Worm (Caenorhabditis elegans) whole organism, early embryonic: Measurements from ENCODE around the gene fbxa-48.
"Not testable (repeated sequence)": the region's sequence is repeated elsewhere in the genome, so short reads cannot be mapped to it uniquely, and the experiment has no call there.

Experiments
- B0310.2 ChIP-seq: sonication (generic microtip); optimal IDR thresholded peaks from 2 replicates; lab custom pipeline; 2016; ENCODE audit warnings: mild to moderate bottlenecking, missing genetic modification characterization, missing compliant biosample characterization
- F13C5.2 ChIP-seq: sonication (generic microtip); optimal IDR thresholded peaks from 2 replicates; lab custom pipeline; 2017; ENCODE audit warnings: mild to moderate bottlenecking, missing genetic modification characterization, inconsistent platforms, missing compliant biosample characterization
- aly-1 ChIP-seq: sonication (generic microtip); optimal IDR thresholded peaks from 2 replicates; lab custom pipeline; 2016; ENCODE audit warnings: missing genetic modification characterization, missing compliant biosample characterization
- ama-1 ChIP-seq: fragments of 150-350 bp; optimal IDR thresholded peaks from 2 replicates; lab custom pipeline; 2014
- ceh-13 ChIP-seq: fragments of 200-800 bp; sonication (Bioruptor generic); optimal IDR thresholded peaks from 2 replicates; lab custom pipeline; 2018; ENCODE audit warnings: mild to moderate bottlenecking, missing genetic modification characterization, missing compliant biosample characterization
- ceh-36 ChIP-seq: sonication (generic microtip); optimal IDR thresholded peaks from 2 replicates; lab custom pipeline; 2016; ENCODE audit warnings: missing genetic modification characterization, inconsistent platforms, missing compliant biosample characterization
- ets-7 ChIP-seq: sonication (generic microtip); optimal IDR thresholded peaks from 2 replicates; lab custom pipeline; 2016; ENCODE audit warnings: missing genotype, missing genetic modification characterization, missing compliant biosample characterization
- flt-1 ChIP-seq: fragments of 200-800 bp; sonication (Bioruptor generic); IDR thresholded peaks from 2 replicates; pipeline ENCODE4 v1.3.6; 2022; ENCODE audit warnings: missing genetic modification characterization, missing compliant biosample characterization
- hmbx-1 ChIP-seq: sonication (generic microtip); optimal IDR thresholded peaks from 2 replicates; lab custom pipeline; 2016; ENCODE audit warnings: mild to moderate bottlenecking, missing genetic modification characterization, missing compliant biosample characterization
- hmg-4 ChIP-seq: fragments of 200-800 bp; sonication (Bioruptor generic); optimal IDR thresholded peaks from 2 replicates; lab custom pipeline; 2018; ENCODE audit warnings: mild to moderate bottlenecking, missing genetic modification characterization, missing compliant biosample characterization
- hnd-1 ChIP-seq: sonication (generic microtip); optimal IDR thresholded peaks from 2 replicates; lab custom pipeline; 2016; ENCODE audit warnings: missing genetic modification characterization, missing compliant biosample characterization
- pes-1 ChIP-seq: fragments of 200-800 bp; sonication (Bioruptor generic); IDR thresholded peaks from 2 replicates; pipeline ENCODE4 v1.3.6; 2022; ENCODE audit warnings: missing genetic modification reagents, missing genetic modification characterization, missing compliant biosample characterization
- scrt-1 ChIP-seq: fragments of 200-800 bp; sonication (Bioruptor generic); IDR thresholded peaks from 2 replicates; pipeline ENCODE4 v1.3.6; 2022; ENCODE audit warnings: missing genetic modification characterization, missing compliant biosample characterization
- sea-1 ChIP-seq: fragments of 200-800 bp; sonication (Bioruptor generic); conservative IDR thresholded peaks from 2 replicates; pipeline ENCODE4 v1.3.6; 2022; ENCODE audit warnings: missing genetic modification characterization, missing compliant biosample characterization
- tbx-11 ChIP-seq: fragments of 200-800 bp; sonication (Bioruptor generic); IDR thresholded peaks from 2 replicates; pipeline ENCODE4 v1.3.6; 2022; ENCODE audit warnings: missing genetic modification characterization, missing compliant biosample characterization
- tbx-37 ChIP-seq: fragments of 200-800 bp; sonication (Bioruptor generic); conservative IDR thresholded peaks from 2 replicates; pipeline ENCODE4 v1.3.6; 2022; ENCODE audit warnings: missing genetic modification reagents, missing genetic modification characterization, missing compliant biosample characterization
- tra-4 ChIP-seq: sonication (generic microtip); optimal IDR thresholded peaks from 2 replicates; lab custom pipeline; 2017; ENCODE audit warnings: missing genetic modification characterization, missing compliant biosample characterization

fbxa-48 gene

ce11 chrIII:2276842-2277241 lies 4.9 kb upstream of the fbxa-48 start, which contains the start of gene Y54F10BM.21:
Y54F10BM.21 (plus strand) TSS chrIII:2277142.
- no peak for TF ChIP-seq hmg-4 (GFP tag; lab: Kevin White, UChicago)
- TF ChIP-seq sea-1 (GFP tag; lab: Robert Waterston, UW) = no peak
- TF ChIP-seq tra-4 = no peak
- TF ChIP-seq B0310.2 = no peak
- no peak for TF ChIP-seq scrt-1 (GFP tag; lab: Robert Waterston, UW)
- TF ChIP-seq tbx-11 = no peak
- TF ChIP-seq hnd-1 (tag; lab: Kevin White, UChicago) = no peak
- no peak for TF ChIP-seq tbx-37 (GFP tag; lab: Robert Waterston, UW)

- TF ChIP-seq flt-1 (GFP tag; lab: Robert Waterston, UW) = no peak
- no peak for TF ChIP-seq hnd-1 (tag; lab: Kevin White, UChicago)
- TF ChIP-seq ceh-13 (GFP tag; lab: Kevin White, UChicago) = no peak
- TF ChIP-seq ceh-36 (tag; lab: Kevin White, UChicago) = no peak
- TF ChIP-seq aly-1 = no peak
- no peak for TF ChIP-seq ama-1 (lab: Kevin White, UChicago)
- no peak for TF ChIP-seq hmg-4 (GFP tag; lab: Kevin White, UChicago)
- TF ChIP-seq tra-4 = no peak
- TF ChIP-seq F13C5.2 = no peak
- no peak for TF ChIP-seq sea-1 (GFP tag; lab: Robert Waterston, UW)
- no peak for TF ChIP-seq tbx-11
- no peak for TF ChIP-seq B0310.2
- no peak for TF ChIP-seq scrt-1 (GFP tag; lab: Robert Waterston, UW)
- TF ChIP-seq hmbx-1 (tag; lab: Kevin White, UChicago) = no peak
- TF ChIP-seq pes-1 (GFP tag; lab: Robert Waterston, UW) = no peak
- TF ChIP-seq tbx-37 (GFP tag; lab: Robert Waterston, UW) = no peak
- no peak for TF ChIP-seq ets-7
Observed at ce11 chrIII:2272732-2273131, 757 bp upstream of the fbxa-48 start, which contains the start of gene fbxa-39. fbxa-39 (plus strand) TSS chrIII:2273032.

ce11 chrIII:2265986-2266701 lies 5.8 kb downstream of the fbxa-48 start, which contains the start of gene fbxa-9:
fbxa-9 (plus strand) TSS chrIII:2266651.
- TF ChIP-seq hmbx-1 (tag; lab: Kevin White, UChicago) = no peak
- TF ChIP-seq tbx-37 (GFP tag; lab: Robert Waterston, UW) = no peak
- no peak for TF ChIP-seq hmg-4 (GFP tag; lab: Kevin White, UChicago)
- TF ChIP-seq flt-1 (GFP tag; lab: Robert Waterston, UW) = no peak
- TF ChIP-seq tra-4 = no peak

ce11 chrIII:2262942-2263341 lies 9.0 kb downstream of the fbxa-48 start, which contains the start of gene Y54F10BM.6:
Y54F10BM.6 (plus strand) TSS chrIII:2263242.
- TF ChIP-seq hnd-1 (tag; lab: Kevin White, UChicago) (no peak), sea-1 (GFP tag; lab: Robert Waterston, UW) (no peak), F13C5.2 (no peak), hmg-4 (GFP tag; lab: Kevin White, UChicago) (no peak), scrt-1 (GFP tag; lab: Robert Waterston, UW) (no peak), ceh-36 (tag; lab: Kevin White, UChicago) (no peak), flt-1 (GFP tag; lab: Robert Waterston, UW) (no peak), ceh-13 (GFP tag; lab: Kevin White, UChicago) (no peak), tra-4 (no peak), pes-1 (GFP tag; lab: Robert Waterston, UW) (no peak)

- not testable (repeated sequence) for TF ChIP-seq scrt-1 (GFP tag; lab: Robert Waterston, UW); hmbx-1 (tag; lab: Kevin White, UChicago); flt-1 (GFP tag; lab: Robert Waterston, UW)
Observed at ce11 chrIII:2261353-2261752, 10.6 kb downstream of the fbxa-48 start, which contains the start of gene fbxa-42. fbxa-42 (minus strand) TSS chrIII:2261453.

- no peak for TF ChIP-seq tra-4
- no peak for TF ChIP-seq aly-1
- TF ChIP-seq ceh-13 (GFP tag; lab: Kevin White, UChicago) = no peak
- no peak for TF ChIP-seq tbx-37 (GFP tag; lab: Robert Waterston, UW)
- no peak for TF ChIP-seq hmbx-1 (tag; lab: Kevin White, UChicago)
- TF ChIP-seq ama-1 (lab: Kevin White, UChicago) = no peak
- no peak for TF ChIP-seq ceh-36 (tag; lab: Kevin White, UChicago)
- no peak for TF ChIP-seq hnd-1 (tag; lab: Kevin White, UChicago)
- TF ChIP-seq F13C5.2 = no peak
- no peak for TF ChIP-seq sea-1 (GFP tag; lab: Robert Waterston, UW)
- no peak for TF ChIP-seq ets-7
- no peak for TF ChIP-seq hmg-4 (GFP tag; lab: Kevin White, UChicago)
- TF ChIP-seq B0310.2 = no peak
- TF ChIP-seq pes-1 (GFP tag; lab: Robert Waterston, UW) = no peak
- no peak for TF ChIP-seq flt-1 (GFP tag; lab: Robert Waterston, UW)
- no peak for TF ChIP-seq tbx-11
- no peak for TF ChIP-seq scrt-1 (GFP tag; lab: Robert Waterston, UW)
Observed at ce11 chrIII:2259329-2259728, 12.6 kb downstream of the fbxa-48 start.

- TF ChIP-seq sea-1 (GFP tag; lab: Robert Waterston, UW) = no peak
- no peak for TF ChIP-seq scrt-1 (GFP tag; lab: Robert Waterston, UW)
- no peak for TF ChIP-seq hmbx-1 (tag; lab: Kevin White, UChicago)
- no peak for TF ChIP-seq flt-1 (GFP tag; lab: Robert Waterston, UW)
- TF ChIP-seq tbx-11 = no peak
- no peak for TF ChIP-seq tra-4
- no peak for TF ChIP-seq ets-7
- no peak for TF ChIP-seq ama-1 (lab: Kevin White, UChicago)
- no peak for TF ChIP-seq B0310.2
- TF ChIP-seq aly-1 = no peak
- TF ChIP-seq hmg-4 (GFP tag; lab: Kevin White, UChicago) = no peak
- no peak for TF ChIP-seq pes-1 (GFP tag; lab: Robert Waterston, UW)
- no peak for TF ChIP-seq hnd-1 (tag; lab: Kevin White, UChicago)
- TF ChIP-seq ceh-13 (GFP tag; lab: Kevin White, UChicago) = no peak
- TF ChIP-seq F13C5.2 = no peak
- no peak for TF ChIP-seq tbx-37 (GFP tag; lab: Robert Waterston, UW)
- TF ChIP-seq ceh-36 (tag; lab: Kevin White, UChicago) = no peak
Observed at ce11 chrIII:2258863-2259262, 13.1 kb downstream of the fbxa-48 start, which contains the start of gene fbxa-43. fbxa-43 (minus strand) TSS chrIII:2258963.
